Fruit fly (Drosophila melanogaster) whole organism, adult: Measurements from ENCODE around the gene Tk.

ENCODE experiments used
- CG11617 ChIP-seq: fragments of 200-800 bp; sonication (Bioruptor generic); optimal IDR thresholded peaks from 2 replicates; lab custom pipeline; 2017; ENCODE audit warnings: mild to moderate bottlenecking, missing biosample characterization, missing genetic modification reagents, missing genetic modification characterization
- CG12768 ChIP-seq: fragments of 200-800 bp; sonication (Bioruptor generic); optimal IDR thresholded peaks from 2 replicates; lab custom pipeline; 2017; ENCODE audit warnings: missing biosample characterization, missing genetic modification characterization, mild to moderate bottlenecking, moderate library complexity, missing genetic modification reagents
- CG1620 ChIP-seq: fragments of 200-800 bp; sonication (Bioruptor generic); optimal IDR thresholded peaks from 2 replicates; lab custom pipeline; 2016; ENCODE audit warnings: missing biosample characterization, missing genetic modification characterization
- CG33017 ChIP-seq: fragments of 200-800 bp; sonication (Bioruptor generic); optimal IDR thresholded peaks from 2 replicates; lab custom pipeline; 2018; ENCODE audit warnings: missing biosample characterization, mild to moderate bottlenecking, missing genetic modification characterization, moderate library complexity
- CG7045 ChIP-seq: fragments of 200-800 bp; sonication (Bioruptor generic); optimal IDR thresholded peaks from 2 replicates; lab custom pipeline; 2017; ENCODE audit warnings: missing biosample characterization, mild to moderate bottlenecking, missing genetic modification characterization
- Crg-1 ChIP-seq: fragments of 200-800 bp; sonication (Bioruptor generic); optimal IDR thresholded peaks from 2 replicates; lab custom pipeline; 2016; ENCODE audit warnings: missing biosample characterization, missing genetic modification characterization
- Hr96 ChIP-seq: fragments of 200-800 bp; sonication (Bioruptor generic); optimal IDR thresholded peaks from 2 replicates; lab custom pipeline; 2016; ENCODE audit warnings: missing biosample characterization, missing genetic modification characterization

Tk gene

dm6 chr3R:11945450-11946317 is 59.6 kb downstream of the Tk start:
- no peak for TF ChIP-seq CG11617 (GFP tag; lab: Kevin White, UChicago)
- no peak for TF ChIP-seq Crg-1 (GFP tag; lab: Kevin White, UChicago)
- TF ChIP-seq CG12768 = no peak
- TF ChIP-seq CG7045 (GFP tag; lab: Kevin White, UChicago) = no peak
- TF ChIP-seq Hr96 (GFP tag; lab: Kevin White, UChicago) = no peak
- no peak for TF ChIP-seq CG33017 (tag; lab: Kevin White, UChicago)
- TF ChIP-seq CG1620 (GFP tag; lab: Kevin White, UChicago) = no peak
